Fruit fly (Drosophila melanogaster): ENCODE results near the gene Reck.

DNA sequence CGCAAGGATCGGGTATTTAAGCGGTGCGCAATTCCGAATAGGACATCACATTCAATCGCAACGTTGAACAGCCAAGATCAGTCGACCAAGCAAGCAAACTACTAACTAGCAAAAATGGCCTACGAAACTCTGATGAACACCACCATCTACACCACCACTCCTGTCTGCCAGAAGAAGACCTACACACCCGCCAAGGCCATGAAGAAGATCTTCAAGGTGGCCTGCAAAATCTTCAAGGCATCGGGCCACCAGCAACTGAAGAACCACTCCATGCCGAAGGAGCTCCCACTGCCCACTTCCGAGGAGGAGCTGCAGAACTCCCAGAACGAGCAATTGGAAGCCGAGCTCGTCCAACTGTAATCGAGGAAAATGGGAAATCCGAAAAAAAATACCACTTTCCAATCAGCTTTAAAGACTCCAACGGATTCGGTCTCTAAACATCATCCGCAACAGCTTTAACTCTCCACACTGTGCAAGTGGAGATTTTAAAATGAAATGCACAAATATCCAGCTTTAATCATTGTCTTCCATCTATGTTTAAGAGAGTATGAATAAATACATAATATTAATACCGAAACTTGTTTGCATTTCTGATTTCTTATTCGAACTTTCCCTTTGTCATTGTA, 41.1 kb downstream of the Reck start, which contains the start of gene Brd:
- TF ChIP-seq psq (optimal IDR thresholded peaks at IDR 0.05) (no peak), EcR (GFP tag; optimal IDR thresholded peaks at IDR 0.05) (no peak), pan (optimal IDR thresholded peaks at IDR 0.05) (no peak), CG8478 (optimal IDR thresholded peaks at IDR 0.05) (no peak), Dll (optimal IDR thresholded peaks at IDR 0.05) (no peak)

Measured in whole organism.